In genomic region chrX:19866145-19866972, dm6 we compare ENCODE assay signal across 5 fruit fly cellular contexts.
TF ChIP-seq lines count a peak whose summit lies in the region.

Gene Hers, plus strand, starts transcription at chrX:19866146.

- no peak for TF ChIP-seq CTCF in whole organism, embryonic (GFP tag; optimal IDR thresholded peaks at IDR 0.05; lab: Kevin White, UChicago)

TF ChIP-seq in whole organism, 6 proteins besides CTCF, POLR2A, EP300 and RAD21:
- TF ChIP-seq usp (GFP tag; optimal IDR thresholded peaks at IDR 0.05; lab: Kevin White, UChicago) (no peak), CG8478 (optimal IDR thresholded peaks at IDR 0.05; lab: Kevin White, UChicago) (peak; percentile 67), Dll (optimal IDR thresholded peaks at IDR 0.05; lab: Kevin White, UChicago) (peak; percentile 71)

TF ChIP-seq in whole organism, adult, 20 proteins besides CTCF, POLR2A, EP300 and RAD21:
- TF ChIP-seq tj (GFP tag; optimal IDR thresholded peaks at IDR 0.05; lab: Kevin White, UChicago) (peak; percentile 28), CG14711 (tag; optimal IDR thresholded peaks at IDR 0.05; lab: Kevin White, UChicago) (no peak)

TF ChIP-seq in whole organism, embryonic, 481 proteins besides CTCF, POLR2A, EP300 and RAD21 (continues in another document):
- TF ChIP-seq nerfin-2 (GFP tag; IDR thresholded peaks at IDR 0.05; lab: Robert Waterston, UW; ENCODE audit: partially characterized antibody) (0 out of 2 replicates have a peak, but pooled peaks have one; percentile 68), MESR4 (GFP tag; optimal IDR thresholded peaks at IDR 0.05; lab: Kevin White, UChicago) (peak; percentile 80), NC2α (GFP tag; optimal IDR thresholded peaks at IDR 0.05; lab: Kevin White, UChicago) (no peak), cg (GFP tag; optimal IDR thresholded peaks at IDR 0.05; lab: Kevin White, UChicago) (peak; percentile 96), CG43689 (GFP tag; IDR thresholded peaks at IDR 0.05; lab: Robert Waterston, UW) (no peak), insv (GFP tag; optimal IDR thresholded peaks at IDR 0.05; lab: Kevin White, UChicago) (peak in 1 of 2 experiments; percentile 65), CG15479 (GFP tag; optimal IDR thresholded peaks at IDR 0.05; lab: Kevin White, UChicago) (peak; percentile 40), Hr78 (GFP tag; optimal IDR thresholded peaks at IDR 0.05; lab: Kevin White, UChicago) (peak in 1 of 2 experiments; percentile 48), CG4617 (GFP tag; optimal IDR thresholded peaks at IDR 0.05; lab: Kevin White, UChicago; ENCODE audit: borderline replicate concordance) (peak; percentile 75), Elba2 (GFP tag; optimal IDR thresholded peaks at IDR 0.05; lab: Kevin White, UChicago) (peak; percentile 92), nerfin-1 (tag; optimal IDR thresholded peaks at IDR 0.05; lab: Kevin White, UChicago) (peak; percentile 5), so (GFP tag; IDR thresholded peaks at IDR 0.05; lab: Robert Waterston, UW) (0 out of 3 replicates have a peak, but pooled peaks have one; percentile 34), z (GFP tag; IDR thresholded peaks at IDR 0.05; lab: Robert Waterston, UW) (no peak), CG8478 (optimal IDR thresholded peaks at IDR 0.05; lab: Kevin White, UChicago) (peak; percentile 94), CG3838 (GFP tag; optimal IDR thresholded peaks at IDR 0.05; lab: Kevin White, UChicago) (no peak), sr (GFP tag; IDR thresholded peaks at IDR 0.05; lab: Robert Waterston, UW) (peak; percentile 53; the same call in 1 of the 3 replicates), HHEX (GFP tag; optimal IDR thresholded peaks at IDR 0.05; lab: Kevin White, UChicago) (peak; percentile 7), Jarid2 (GFP tag; optimal IDR thresholded peaks at IDR 0.05; lab: Kevin White, UChicago) (peak; percentile 24), ATbp (GFP tag; optimal IDR thresholded peaks at IDR 0.05; lab: Kevin White, UChicago) (no peak), CG32767 (GFP tag; IDR thresholded peaks at IDR 0.05; lab: Robert Waterston, UW) (peak; percentile 15; the same call in 1 of the 2 replicates), seq (GFP tag; IDR thresholded peaks at IDR 0.05; lab: Robert Waterston, UW) (0 out of 2 replicates have a peak, but pooled peaks have one; percentile 12), ato (GFP tag; IDR thresholded peaks at IDR 0.05; lab: Robert Waterston, UW; ENCODE audit: partially characterized antibody) (peak; percentile 90), CG12659 (GFP tag; optimal IDR thresholded peaks at IDR 0.05; lab: Kevin White, UChicago) (peak; percentile 42), slbo (GFP tag; IDR thresholded peaks at IDR 0.05; lab: Robert Waterston, UW) (0 out of 2 replicates have a peak, but pooled peaks have one; percentile 26), lov (optimal IDR thresholded peaks at IDR 0.05; lab: Kevin White, UChicago) (no peak), lov (GFP tag; IDR thresholded peaks at IDR 0.05; lab: Robert Waterston, UW) (no peak)

TF ChIP-seq in whole organism, prepupa, 60 proteins besides CTCF, POLR2A, EP300 and RAD21:
- no peak for TF ChIP-seq CG6854 (GFP tag; optimal IDR thresholded peaks at IDR 0.05; lab: Kevin White, UChicago)
- peak; percentile 63 for TF ChIP-seq svp (GFP tag; lab: Kevin White, UChicago)
- no peak for TF ChIP-seq salr (GFP tag; optimal IDR thresholded peaks at IDR 0.05; lab: Kevin White, UChicago)
- no peak for TF ChIP-seq CG11762 (GFP tag; optimal IDR thresholded peaks at IDR 0.05; lab: Kevin White, UChicago; ENCODE audit: insufficient read depth)
- peak; percentile 73 for TF ChIP-seq fkh (GFP tag; optimal IDR thresholded peaks at IDR 0.05; lab: Kevin White, UChicago)
- no peak for TF ChIP-seq Blimp-1 (GFP tag; optimal IDR thresholded peaks at IDR 0.05; lab: Kevin White, UChicago)
- TF ChIP-seq CG6163 (GFP tag; IDR thresholded peaks at IDR 0.05; lab: Robert Waterston, UW), result peak; percentile 26; the same call in 1 of the 3 replicates
- no peak for TF ChIP-seq CG16779 (tag; optimal IDR thresholded peaks at IDR 0.05; lab: Kevin White, UChicago)
- peak; percentile 66 for TF ChIP-seq Eip78C (GFP tag; lab: Kevin White, UChicago)
- TF ChIP-seq CG10631 (GFP tag; optimal IDR thresholded peaks at IDR 0.05; lab: Kevin White, UChicago), result no peak
- TF ChIP-seq CG3032 (tag; optimal IDR thresholded peaks at IDR 0.05; lab: Kevin White, UChicago), result no peak
- peak; percentile 22 for TF ChIP-seq CG6808 (GFP tag; optimal IDR thresholded peaks at IDR 0.05; lab: Kevin White, UChicago)
- TF ChIP-seq CG4318 (GFP tag; optimal IDR thresholded peaks at IDR 0.05; lab: Kevin White, UChicago), result no peak
- no peak for TF ChIP-seq Hr38 (GFP tag; optimal IDR thresholded peaks at IDR 0.05; lab: Kevin White, UChicago)
- TF ChIP-seq eg (GFP tag; IDR thresholded peaks at IDR 0.05; lab: Robert Waterston, UW), result 0 out of 3 replicates have a peak, but pooled peaks have one; percentile 8
- no peak for TF ChIP-seq CG10669 (GFP tag; optimal IDR thresholded peaks at IDR 0.05; lab: Kevin White, UChicago)

TF ChIP-seq in whole organism, wandering third instar larva, 38 proteins besides CTCF, POLR2A, EP300 and RAD21:
- TF ChIP-seq pan (optimal IDR thresholded peaks at IDR 0.05; lab: Kevin White, UChicago) (no peak), psq (GFP tag; optimal IDR thresholded peaks at IDR 0.05; lab: Kevin White, UChicago) (no peak), Jra (GFP tag; optimal IDR thresholded peaks at IDR 0.05; lab: Kevin White, UChicago) (no peak), Dfd (GFP tag; optimal IDR thresholded peaks at IDR 0.05; lab: Kevin White, UChicago) (no peak), Sp1 (GFP tag; optimal IDR thresholded peaks at IDR 0.05; lab: Kevin White, UChicago) (no peak), lola (GFP tag; optimal IDR thresholded peaks at IDR 0.05; lab: Kevin White, UChicago) (no peak), jim (GFP tag; optimal IDR thresholded peaks at IDR 0.05; lab: Kevin White, UChicago) (no peak), ey (GFP tag; optimal IDR thresholded peaks at IDR 0.05; lab: Kevin White, UChicago) (no peak), rgr (GFP tag; optimal IDR thresholded peaks at IDR 0.05; lab: Kevin White, UChicago) (no peak), h (GFP tag; optimal IDR thresholded peaks at IDR 0.05; lab: Kevin White, UChicago) (no peak), foxo (GFP tag; optimal IDR thresholded peaks at IDR 0.05; lab: Kevin White, UChicago) (no peak), CG9705 (GFP tag; optimal IDR thresholded peaks at IDR 0.05; lab: Kevin White, UChicago) (no peak), HLH106 (tag; optimal IDR thresholded peaks at IDR 0.05; lab: Kevin White, UChicago) (no peak), OdsH (GFP tag; optimal IDR thresholded peaks at IDR 0.05; lab: Kevin White, UChicago) (no peak), Dif (GFP tag; optimal IDR thresholded peaks at IDR 0.05; lab: Kevin White, UChicago; ENCODE audit: partially characterized antibody) (peak; percentile 26), N (GFP tag; optimal IDR thresholded peaks at IDR 0.05; lab: Kevin White, UChicago) (peak; percentile 19), GATAd (GFP tag; optimal IDR thresholded peaks at IDR 0.05; lab: Kevin White, UChicago) (no peak), tai (GFP tag; optimal IDR thresholded peaks at IDR 0.05; lab: Kevin White, UChicago) (no peak)
TF ChIP-seq in whole organism, wandering third instar larva: peak in this region for 2.
